Worm (Caenorhabditis elegans) whole organism, L4 larva: ENCODE data around the gene fbxb-82.

Experiments
- F10B5.3 ChIP-seq: sonication (generic microtip); optimal IDR thresholded peaks from 2 replicates; lab custom pipeline; 2016; ENCODE audit warnings: mild to moderate bottlenecking, missing genetic modification characterization, missing compliant biosample characterization
- R02D3.7 ChIP-seq: fragments of 150-350 bp; sonication (generic microtip); optimal IDR thresholded peaks from 3 replicates; lab custom pipeline; 2014; ENCODE audit warnings: missing biosample characterization, missing genetic modification characterization
- aha-1 ChIP-seq: fragments of 150-350 bp; peaks from one replicate; lab custom pipeline; 2014; ENCODE audit warnings: missing biosample characterization, missing genetic modification characterization
- attf-4 ChIP-seq: sonication (generic microtip); optimal IDR thresholded peaks from 3 replicates; lab custom pipeline; 2017; ENCODE audit warnings: missing biosample characterization, missing genetic modification characterization
- daf-12 ChIP-seq: fragments of 150-350 bp; optimal IDR thresholded peaks from 2 replicates; lab custom pipeline; 2014; ENCODE audit warnings: missing biosample characterization, missing genetic modification reagents, missing genetic modification characterization
- nhr-28 ChIP-seq: fragments of 150-350 bp; optimal IDR thresholded peaks from 2 replicates; lab custom pipeline; 2014; ENCODE audit warnings: missing biosample characterization, missing genetic modification characterization
- nhr-77 ChIP-seq: fragments of 150-350 bp; optimal IDR thresholded peaks from 2 replicates; lab custom pipeline; 2014; ENCODE audit warnings: missing biosample characterization, missing genetic modification characterization
- unc-130 ChIP-seq: sonication (generic microtip); optimal IDR thresholded peaks from 2 replicates; lab custom pipeline; 2016; ENCODE audit warnings: missing genetic modification reagents, missing genetic modification characterization, missing compliant biosample characterization
- zag-1 ChIP-seq: fragments of 150-350 bp; optimal IDR thresholded peaks from 2 replicates; lab custom pipeline; 2014; ENCODE audit warnings: missing biosample characterization, missing genetic modification characterization
- ztf-11 ChIP-seq: fragments of 150-350 bp; optimal IDR thresholded peaks from 2 replicates; lab custom pipeline; 2014; ENCODE audit warnings: missing biosample characterization, missing genetic modification characterization

- TF ChIP-seq nhr-28 (tag; lab: Kevin White, UChicago) (no peak), F10B5.3 (tag; lab: Kevin White, UChicago) (no peak), aha-1 (tag; lab: Kevin White, UChicago) (no peak), daf-12 (no peak), zag-1 (no peak), attf-4 (no peak), unc-130 (GFP tag; lab: Kevin White, UChicago) (no peak), nhr-77 (tag; lab: Kevin White, UChicago) (peak; percentile 25), ztf-11 (no peak), R02D3.7 (tag; lab: Kevin White, UChicago) (no peak)
These were observed 45.4 kb upstream of the fbxb-82 start, which contains the start of gene ubc-20 for ce11 chrIII:188426-188888.
